Worm (Caenorhabditis elegans): ENCODE results near the gene nipi-4.

DNA sequence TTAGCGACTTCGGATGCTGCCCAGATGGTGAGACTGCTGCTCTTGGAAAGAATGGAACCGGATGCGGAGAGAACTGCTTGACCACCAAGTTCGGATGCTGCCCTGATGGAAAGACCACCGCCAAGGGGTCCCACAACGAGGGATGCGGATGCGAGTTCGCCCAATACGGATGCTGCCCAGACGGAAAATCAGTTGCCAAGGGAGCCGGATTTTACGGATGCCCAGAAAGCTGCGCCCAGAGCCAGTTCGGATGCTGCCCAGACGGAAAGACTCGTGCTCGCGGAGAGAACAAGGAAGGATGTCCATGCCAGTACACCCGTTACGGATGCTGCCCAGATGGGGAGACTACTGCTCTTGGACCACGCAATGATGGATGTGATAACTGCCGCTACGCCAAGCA is 39.7 kb downstream of the nipi-4 start:
- TF ChIP-seq pqm-1 (tag; optimal IDR thresholded peaks at IDR 0.05) (no peak), pha-4 (GFP tag; IDR thresholded peaks at IDR 0.05) (no peak), pha-4 (tag; optimal IDR thresholded peaks at IDR 0.05) (no peak), dpl-1 (GFP tag; optimal IDR thresholded peaks at IDR 0.05) (no peak), nhr-41 (GFP tag; IDR thresholded peaks at IDR 0.05) (no peak), jun-1 (tag; optimal IDR thresholded peaks at IDR 0.05) (no peak)
